Fruit fly (Drosophila melanogaster): ENCODE measurements around the gene CG3961.

- TF ChIP-seq pan (optimal IDR thresholded peaks at IDR 0.05), result no peak
- no peak for TF ChIP-seq CG8478 (optimal IDR thresholded peaks at IDR 0.05)
- no peak for TF ChIP-seq Dll (optimal IDR thresholded peaks at IDR 0.05)
Measured at dm6 chr3L:18917281-18917680, 27.0 kb upstream of the CG3961 start, which contains the start of gene CG6839.
